Fruit fly (Drosophila melanogaster): ENCODE data around the gene TBC1D23.

Gene TBC1D23

dm6 chr2L:1169867-1170415, 40.8 kb downstream of the TBC1D23 start, which contains the start of the genes CG31922 and Plap (continued):
- TF ChIP-seq fd96Cb (tag; optimal IDR thresholded peaks at IDR 0.05) (peak; percentile 32), CG1602 (GFP tag; optimal IDR thresholded peaks at IDR 0.05) (peak; percentile 62), CG3163 (GFP tag; optimal IDR thresholded peaks at IDR 0.05) (peak; percentile 10), slbo (GFP tag; IDR thresholded peaks at IDR 0.05) (peak; percentile 80), CG16815 (GFP tag; optimal IDR thresholded peaks at IDR 0.05) (peak; percentile 48), aop (GFP tag; IDR thresholded peaks at IDR 0.05) (no peak), Dip3 (GFP tag; optimal IDR thresholded peaks at IDR 0.05) (peak; percentile 78), CG30403 (GFP tag; optimal IDR thresholded peaks at IDR 0.05) (peak; percentile 87), jigr1 (GFP tag; IDR thresholded peaks at IDR 0.05) (no peak), HLH54F (GFP tag; optimal IDR thresholded peaks at IDR 0.05) (peak; percentile 75), danr (GFP tag; IDR thresholded peaks at IDR 0.05) (peak; percentile 26; the same call in 1 of the 2 replicates), vnd (GFP tag; IDR thresholded peaks at IDR 0.05; ENCODE audit: partially characterized antibody) (peak; percentile 91), Opbp (GFP tag; IDR thresholded peaks at IDR 0.05; ENCODE audit: partially characterized antibody) (peak; percentile 74; the same call in 1 of the 3 replicates), CG10979 (tag; optimal IDR thresholded peaks at IDR 0.05) (peak; percentile 54), Aef1 (GFP tag; IDR thresholded peaks at IDR 0.05) (peak; percentile 60; the same call in 2 of the 3 replicates), CG31365 (tag; optimal IDR thresholded peaks at IDR 0.05) (no peak), ab (GFP tag; optimal IDR thresholded peaks at IDR 0.05) (peak; percentile 37), CG17359 (tag; optimal IDR thresholded peaks at IDR 0.05) (peak; percentile 40), CG13287 (GFP tag; IDR thresholded peaks at IDR 0.05; ENCODE audit: partially characterized antibody) (peak; percentile 95), sna (GFP tag; IDR thresholded peaks at IDR 0.05; ENCODE audit: partially characterized antibody) (peak; percentile 90), CG10366 (GFP tag; IDR thresholded peaks at IDR 0.05) (peak; percentile 38), Trl (optimal IDR thresholded peaks at IDR 0.05) (no peak), Trl (GFP tag; optimal IDR thresholded peaks at IDR 0.05) (peak; percentile 45), CG8281 (tag; optimal IDR thresholded peaks at IDR 0.05) (peak; percentile 36), CG34224 (GFP tag; IDR thresholded peaks at IDR 0.05; ENCODE audit: partially characterized antibody) (peak; percentile 89), CG15514 (GFP tag; optimal IDR thresholded peaks at IDR 0.05) (peak; percentile 83), CG17186 (GFP tag; optimal IDR thresholded peaks at IDR 0.05) (peak; percentile 14), PHDP (tag; optimal IDR thresholded peaks at IDR 0.05) (peak; percentile 64), sd (tag; optimal IDR thresholded peaks at IDR 0.05) (no peak), Deaf1 (tag; optimal IDR thresholded peaks at IDR 0.05) (peak; percentile 41), CG6854 (GFP tag; optimal IDR thresholded peaks at IDR 0.05) (no peak), crp (GFP tag; optimal IDR thresholded peaks at IDR 0.05) (peak in 1 of 2 experiments; percentile 33), CG32767 (GFP tag; IDR thresholded peaks at IDR 0.05) (peak; percentile 36; the same call in 1 of the 2 replicates), unpg (GFP tag; optimal IDR thresholded peaks at IDR 0.05) (peak; percentile 61), zen (tag; optimal IDR thresholded peaks at IDR 0.05) (peak; percentile 37), lbe (GFP tag; optimal IDR thresholded peaks at IDR 0.05) (peak; percentile 71), phol (tag; optimal IDR thresholded peaks at IDR 0.05) (peak; percentile 79), dysf (GFP tag; IDR thresholded peaks at IDR 0.05) (peak; percentile 62; the same call in 1 of the 3 replicates), CG1647 (GFP tag; optimal IDR thresholded peaks at IDR 0.05) (peak; percentile 69), CG14014 (GFP tag; IDR thresholded peaks at IDR 0.05) (0 out of 2 replicates have a peak, but pooled peaks have one; percentile 30), CG2120 (GFP tag; optimal IDR thresholded peaks at IDR 0.05) (peak; percentile 87), Dek (tag; optimal IDR thresholded peaks at IDR 0.05) (peak; percentile 67), CG10274 (GFP tag; optimal IDR thresholded peaks at IDR 0.05) (no peak), klu (GFP tag; IDR thresholded peaks at IDR 0.05) (peak; percentile 52), CG4328 (GFP tag; optimal IDR thresholded peaks at IDR 0.05) (peak; percentile 55), CG10431 (GFP tag; optimal IDR thresholded peaks at IDR 0.05) (peak; percentile 23), CG4424 (GFP tag; optimal IDR thresholded peaks at IDR 0.05) (peak; percentile 77), CG17361 (GFP tag; IDR thresholded peaks at IDR 0.05) (peak; percentile 77), HmgD (GFP tag; optimal IDR thresholded peaks at IDR 0.05) (no peak)

Measured in whole organism, embryonic.